Fruit fly (Drosophila melanogaster): ENCODE measurements around the gene Alg10.

The Alg10 gene

DNA sequence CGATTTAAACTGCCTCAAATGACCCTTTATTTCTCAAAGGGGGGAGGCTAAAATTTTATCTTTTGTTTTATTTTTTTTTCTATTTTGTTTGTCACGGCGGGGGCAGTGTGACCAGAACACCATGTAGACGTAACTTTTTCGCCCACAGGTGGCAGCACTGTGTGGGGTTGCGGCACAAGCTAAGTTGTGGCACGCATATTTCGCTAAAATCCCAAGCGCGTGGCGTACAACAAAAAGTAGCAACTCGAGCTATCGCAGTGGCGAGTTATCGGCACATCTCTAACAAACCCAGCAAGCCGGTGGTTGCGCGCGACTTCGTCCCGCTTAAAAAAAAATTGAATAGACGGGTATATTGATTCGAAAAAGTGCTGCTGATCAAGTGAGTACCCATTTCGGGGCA is 41.7 kb upstream of the Alg10 start, which contains the start of the genes Ufd1 and NaPi-III (continued):
- no peak for TF ChIP-seq CG12744 (GFP tag; optimal IDR thresholded peaks at IDR 0.05)
- TF ChIP-seq CG16863 (GFP tag; optimal IDR thresholded peaks at IDR 0.05) = peak; percentile 8
- TF ChIP-seq mam (GFP tag; optimal IDR thresholded peaks at IDR 0.05) = peak; percentile 56
- TF ChIP-seq schlank (tag; optimal IDR thresholded peaks at IDR 0.05) = no peak
- peak; percentile 40 for TF ChIP-seq Xbp1 (GFP tag; optimal IDR thresholded peaks at IDR 0.05)
- peak; percentile 92 for TF ChIP-seq CG4617 (GFP tag; optimal IDR thresholded peaks at IDR 0.05; ENCODE audit: borderline replicate concordance)
- TF ChIP-seq Gug (GFP tag; IDR thresholded peaks at IDR 0.05) = peak; percentile 26; the same call in 1 of the 4 replicates
- TF ChIP-seq sqz (GFP tag; optimal IDR thresholded peaks at IDR 0.05) = peak; percentile 88
- TF ChIP-seq Drgx (GFP tag; IDR thresholded peaks at IDR 0.05) = peak; percentile 57
- TF ChIP-seq CG7928 (GFP tag; optimal IDR thresholded peaks at IDR 0.05) = peak; percentile 40
- peak; percentile 97 for TF ChIP-seq MBD-R2 (GFP tag; IDR thresholded peaks at IDR 0.05)
- TF ChIP-seq CG13296 (GFP tag; optimal IDR thresholded peaks at IDR 0.05) = no peak
- TF ChIP-seq lov (optimal IDR thresholded peaks at IDR 0.05) = no peak
- TF ChIP-seq lov (GFP tag; IDR thresholded peaks at IDR 0.05) = peak; percentile 49; the same call in 1 of the 3 replicates
- no peak for TF ChIP-seq CG3065 (GFP tag; optimal IDR thresholded peaks at IDR 0.05)
- no peak for TF ChIP-seq CG43689 (GFP tag; IDR thresholded peaks at IDR 0.05)
- no peak for TF ChIP-seq CG11695 (GFP tag; IDR thresholded peaks at IDR 0.05)
- TF ChIP-seq Sry-δ (GFP tag; optimal IDR thresholded peaks at IDR 0.05) = peak; percentile 97
- TF ChIP-seq Lim3 (GFP tag; IDR thresholded peaks at IDR 0.05) = no peak
- peak; percentile 94 for TF ChIP-seq CG13287 (GFP tag; IDR thresholded peaks at IDR 0.05; ENCODE audit: partially characterized antibody)
- TF ChIP-seq CG13624 (GFP tag; optimal IDR thresholded peaks at IDR 0.05) = peak; percentile 68
- no peak for TF ChIP-seq scrt (GFP tag; optimal IDR thresholded peaks at IDR 0.05)
- TF ChIP-seq pho (GFP tag; optimal IDR thresholded peaks at IDR 0.05) = peak; percentile 35
- TF ChIP-seq tio (GFP tag; optimal IDR thresholded peaks at IDR 0.05) = no peak
- peak; percentile 5 for TF ChIP-seq Atf3 (GFP tag; optimal IDR thresholded peaks at IDR 0.05)
- peak; percentile 61 for TF ChIP-seq CG11504 (tag; optimal IDR thresholded peaks at IDR 0.05)
- no peak for TF ChIP-seq CG14050 (GFP tag; IDR thresholded peaks at IDR 0.05)
- peak; percentile 71; the same call in 1 of the 2 replicates for TF ChIP-seq inv (GFP tag; IDR thresholded peaks at IDR 0.05; ENCODE audit: partially characterized antibody)
- peak; percentile 73 for TF ChIP-seq dm (GFP tag; optimal IDR thresholded peaks at IDR 0.05)
- TF ChIP-seq emc (GFP tag; optimal IDR thresholded peaks at IDR 0.05) = no peak
- peak; percentile 85 for TF ChIP-seq CG32772 (GFP tag; IDR thresholded peaks at IDR 0.05)
- TF ChIP-seq CG10431 (GFP tag; optimal IDR thresholded peaks at IDR 0.05) = peak; percentile 13
- TF ChIP-seq Side (GFP tag; optimal IDR thresholded peaks at IDR 0.05) = peak; percentile 20
- peak; percentile 87 for TF ChIP-seq CHES-1-like (GFP tag; optimal IDR thresholded peaks at IDR 0.05)
- TF ChIP-seq Ets97D (GFP tag; optimal IDR thresholded peaks at IDR 0.05) = peak; percentile 92
- peak; percentile 98 for TF ChIP-seq gfzf (GFP tag; optimal IDR thresholded peaks at IDR 0.05)
- peak; percentile 48; the same call in 1 of the 3 replicates for TF ChIP-seq ci (GFP tag; IDR thresholded peaks at IDR 0.05)
- peak; percentile 57; the same call in 1 of the 2 replicates for TF ChIP-seq CG32767 (GFP tag; IDR thresholded peaks at IDR 0.05)
- TF ChIP-seq CG34224 (GFP tag; IDR thresholded peaks at IDR 0.05; ENCODE audit: partially characterized antibody) = peak; percentile 72
- TF ChIP-seq Opbp (GFP tag; IDR thresholded peaks at IDR 0.05; ENCODE audit: partially characterized antibody) = peak; percentile 93
- peak; percentile 82 for TF ChIP-seq CG4360 (GFP tag; IDR thresholded peaks at IDR 0.05)
- peak; percentile 91 for TF ChIP-seq CG2116 (GFP tag; optimal IDR thresholded peaks at IDR 0.05)
- TF ChIP-seq dmrt11E (tag; optimal IDR thresholded peaks at IDR 0.05) = peak; percentile 20
- 0 out of 2 replicates have a peak, but pooled peaks have one; percentile 5 for TF ChIP-seq H2.0 (GFP tag; IDR thresholded peaks at IDR 0.05)
- TF ChIP-seq sens (GFP tag) = peak; percentile 85
- peak; percentile 71 for TF ChIP-seq CG9932 (GFP tag; IDR thresholded peaks at IDR 0.05)
- TF ChIP-seq Sox102F (GFP tag; optimal IDR thresholded peaks at IDR 0.05) = peak; percentile 16
- TF ChIP-seq ttk (GFP tag; IDR thresholded peaks at IDR 0.05) = no peak
- no peak for TF ChIP-seq Hey (tag; optimal IDR thresholded peaks at IDR 0.05)
- peak; percentile 79 for TF ChIP-seq YL-1 (GFP tag; optimal IDR thresholded peaks at IDR 0.05)
- TF ChIP-seq CG8924 (tag; optimal IDR thresholded peaks at IDR 0.05) = peak; percentile 47
- TF ChIP-seq Chrac-16 (GFP tag; optimal IDR thresholded peaks at IDR 0.05) = peak; percentile 51

All from whole organism, embryonic.